Fruit fly (Drosophila melanogaster) whole organism: ENCODE results near the gene RtcB.

Experiments used
- CG8478 ChIP-seq: fragments of >200 bp; optimal IDR thresholded peaks from 2 replicates; lab custom pipeline; 2018; ENCODE audit warnings: inconsistent platforms
- Dll ChIP-seq: fragments of >200 bp; optimal IDR thresholded peaks from 2 replicates; lab custom pipeline; 2017
- EcR ChIP-seq, 2 experiments: fragments of >200 bp; optimal IDR thresholded peaks; 2 replicates each; lab custom pipeline; 2017; ENCODE audit warnings: missing biosample characterization in 2 of 2, missing genetic modification characterization in 2 of 2, missing genetic modification reagents in 2 of 2
- pan ChIP-seq: fragments of >200 bp; optimal IDR thresholded peaks from 2 replicates; lab custom pipeline; 2017
- psq ChIP-seq: fragments of >200 bp; optimal IDR thresholded peaks from 2 replicates; lab custom pipeline; 2017

dm6 chr2L:19480406-19481334, 50.2 kb downstream of the RtcB start:
- TF ChIP-seq psq (no peak), pan (lab: Kevin White, UChicago) (no peak), CG8478 (lab: Kevin White, UChicago) (no peak), Dll (lab: Kevin White, UChicago) (no peak), EcR (GFP tag; optimal IDR thresholded peaks at IDR 0.05; lab: Kevin White, UChicago) (no peak)
